Worm (Caenorhabditis elegans): ENCODE measurements around the gene pept-1.

Gene pept-1

DNA sequence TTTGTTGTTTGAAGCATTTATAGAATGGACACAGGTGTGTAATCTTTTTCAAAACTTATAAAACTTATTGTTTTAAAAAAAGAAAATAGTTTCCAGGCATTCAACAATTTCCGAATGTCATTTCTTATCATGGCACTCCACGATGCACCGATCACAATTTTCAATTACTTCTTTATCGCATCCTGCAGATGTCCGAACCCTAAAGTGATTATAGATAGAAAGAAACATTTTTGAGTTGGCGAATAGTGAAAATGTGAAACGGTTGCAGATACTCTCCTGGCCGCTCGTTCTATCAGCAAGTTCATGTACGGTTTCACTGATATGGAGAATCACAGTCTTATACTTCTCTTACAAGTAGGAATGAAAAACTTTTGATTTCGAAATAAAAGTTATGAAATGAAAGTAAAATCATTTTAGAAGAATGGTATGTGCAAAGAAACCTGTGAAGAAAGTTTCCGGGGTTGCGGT, 6.4 kb downstream of the pept-1 start, which contains the start of gene C15B12.2:
Gene C15B12.2, plus strand, starts transcription at position 418 of the 468 bp plus-strand sequence.
- TF ChIP-seq fkh-6 (tag; optimal IDR thresholded peaks at IDR 0.05) (no peak), T23F11.4 (GFP tag; optimal IDR thresholded peaks at IDR 0.05) (no peak), elt-4 (tag; optimal IDR thresholded peaks at IDR 0.05) (no peak), ceh-19 (GFP tag; optimal IDR thresholded peaks at IDR 0.05) (no peak), Y22D7AL.16 (tag; optimal IDR thresholded peaks at IDR 0.05) (no peak), che-1 (tag; optimal IDR thresholded peaks at IDR 0.05) (no peak), sox-4 (tag; optimal IDR thresholded peaks at IDR 0.05) (no peak), ceh-14 (tag; optimal IDR thresholded peaks at IDR 0.05) (no peak), ceh-34 (tag; optimal IDR thresholded peaks at IDR 0.05) (no peak), fax-1 (tag; optimal IDR thresholded peaks at IDR 0.05) (no peak), odd-2 (tag; optimal IDR thresholded peaks at IDR 0.05) (no peak), hlh-8 (tag; optimal IDR thresholded peaks at IDR 0.05) (no peak), pax-1 (tag; optimal IDR thresholded peaks at IDR 0.05) (no peak), ets-4 (tag; optimal IDR thresholded peaks at IDR 0.05) (no peak), lin-11 (tag; optimal IDR thresholded peaks at IDR 0.05) (no peak), pha-2 (tag; optimal IDR thresholded peaks at IDR 0.05) (no peak)

DNA sequence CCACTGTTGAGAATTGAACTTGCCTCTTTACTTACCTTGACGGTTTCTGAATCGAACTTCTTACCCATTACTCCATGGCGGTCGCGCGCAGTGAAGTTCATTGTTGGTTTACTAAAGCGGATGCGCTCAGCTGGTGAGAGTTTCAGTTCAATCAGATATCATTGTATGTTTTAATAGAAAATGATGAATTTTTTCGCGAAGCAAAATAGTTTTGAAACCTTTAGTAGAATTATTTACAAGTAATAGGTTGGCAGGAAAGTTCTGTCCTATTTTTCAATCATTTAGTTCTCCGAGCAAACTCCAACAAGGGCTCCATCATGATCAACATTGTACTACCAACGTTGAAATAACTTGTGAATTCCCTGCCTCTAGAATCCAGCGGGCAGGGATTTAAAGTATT, 10.8 kb downstream of the pept-1 start, which contains the start of gene C15B12.3:
Gene C15B12.3, minus strand, starts transcription at position 101 of the 400 bp plus-strand sequence.
- no peak for TF ChIP-seq ceh-24 (tag; optimal IDR thresholded peaks at IDR 0.05)
- TF ChIP-seq odd-2 (tag; optimal IDR thresholded peaks at IDR 0.05), result no peak
- no peak for TF ChIP-seq lin-11 (tag; optimal IDR thresholded peaks at IDR 0.05)
- TF ChIP-seq unc-86 (tag; optimal IDR thresholded peaks at IDR 0.05), result no peak
- no peak for TF ChIP-seq pax-1 (tag; optimal IDR thresholded peaks at IDR 0.05)
- TF ChIP-seq Y22D7AL.16 (tag; optimal IDR thresholded peaks at IDR 0.05), result no peak
- TF ChIP-seq dmd-4 (tag; optimal IDR thresholded peaks at IDR 0.05; ENCODE audit: borderline replicate concordance), result no peak
- TF ChIP-seq K09A11.1 (tag; optimal IDR thresholded peaks at IDR 0.05; ENCODE audit: insufficient read depth), result no peak
- TF ChIP-seq pha-4 (tag; optimal IDR thresholded peaks at IDR 0.05), result no peak
- no peak for TF ChIP-seq sox-4 (tag; optimal IDR thresholded peaks at IDR 0.05)
- no peak for TF ChIP-seq lim-6 (tag; optimal IDR thresholded peaks at IDR 0.05)
- no peak for TF ChIP-seq elt-4 (tag; optimal IDR thresholded peaks at IDR 0.05)
- no peak for TF ChIP-seq unc-55 (GFP tag; optimal IDR thresholded peaks at IDR 0.05)
- no peak for TF ChIP-seq C08G9.2 (tag; optimal IDR thresholded peaks at IDR 0.05)
- TF ChIP-seq C38D4.7 (GFP tag; optimal IDR thresholded peaks at IDR 0.05), result no peak
- TF ChIP-seq ceh-19 (GFP tag; optimal IDR thresholded peaks at IDR 0.05), result no peak
- no peak for TF ChIP-seq tbx-2 (tag; optimal IDR thresholded peaks at IDR 0.05)
- no peak for TF ChIP-seq fkh-6 (tag; optimal IDR thresholded peaks at IDR 0.05)
- TF ChIP-seq ahr-1 (tag; optimal IDR thresholded peaks at IDR 0.05), result no peak
- no peak for TF ChIP-seq sdc-2 (tag; optimal IDR thresholded peaks at IDR 0.05)

DNA sequence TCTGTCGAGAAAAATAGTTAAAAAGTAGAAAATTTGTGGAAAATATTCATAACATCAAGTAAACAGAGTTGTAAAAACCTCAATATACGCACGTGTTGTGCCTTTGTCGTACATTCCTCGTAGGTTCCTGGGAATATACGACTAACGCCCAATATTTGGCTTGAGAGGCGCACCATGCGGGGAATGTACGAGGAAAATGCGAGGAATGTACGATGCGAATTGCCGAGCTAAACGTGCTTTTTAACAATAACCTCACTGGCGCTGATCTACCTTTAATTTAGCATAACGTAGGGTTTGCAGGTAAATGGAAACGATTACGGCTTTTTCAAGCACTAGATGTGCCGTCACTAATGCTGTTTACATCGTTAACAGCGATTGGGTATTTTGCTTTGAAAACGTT, 11.8 kb downstream of the pept-1 start, which contains the start of gene C15B12.9:
Gene C15B12.9, plus strand, starts transcription at position 301 of the 400 bp plus-strand sequence.
- TF ChIP-seq fkh-10 (GFP tag; optimal IDR thresholded peaks at IDR 0.05) (no peak), ceh-48 (tag; optimal IDR thresholded peaks at IDR 0.05) (no peak), tbx-2 (tag; optimal IDR thresholded peaks at IDR 0.05) (no peak), ceh-19 (GFP tag; optimal IDR thresholded peaks at IDR 0.05) (no peak), ceh-45 (GFP tag; IDR thresholded peaks at IDR 0.05) (no peak), mec-3 (tag; optimal IDR thresholded peaks at IDR 0.05; ENCODE audit: borderline replicate concordance) (no peak), sox-4 (tag; optimal IDR thresholded peaks at IDR 0.05) (no peak), sox-2 (GFP tag; IDR thresholded peaks at IDR 0.05) (no peak), madf-2 (tag; optimal IDR thresholded peaks at IDR 0.05) (no peak), C08G9.2 (tag; optimal IDR thresholded peaks at IDR 0.05) (no peak), ceh-6 (GFP tag; optimal IDR thresholded peaks at IDR 0.05) (no peak), ztf-16 (tag; optimal IDR thresholded peaks at IDR 0.05) (no peak)
